Worm (Caenorhabditis elegans) whole organism, late embryonic: ENCODE data around the gene T24C12.1.

ENCODE experiments used
- C08G9.2 ChIP-seq: sonication (generic microtip); optimal IDR thresholded peaks from 2 replicates; lab custom pipeline; 2016; ENCODE audit warnings: mild to moderate bottlenecking, missing genetic modification characterization, moderate library complexity, missing compliant biosample characterization
- K09A11.1 ChIP-seq: sonication (generic microtip); optimal IDR thresholded peaks from 2 replicates; lab custom pipeline; 2017; ENCODE audit warnings: antibody characterized with exemption, mild to moderate bottlenecking, missing genetic modification characterization, missing compliant biosample characterization; ENCODE audit not compliant: insufficient read depth
- T23F11.4 ChIP-seq: fragments of 200-800 bp; sonication (Bioruptor generic); optimal IDR thresholded peaks from 2 replicates; lab custom pipeline; 2018; ENCODE audit warnings: mild to moderate bottlenecking, missing genetic modification characterization, missing compliant biosample characterization
- ceh-14 ChIP-seq: sonication (generic microtip); optimal IDR thresholded peaks from 2 replicates; lab custom pipeline; 2016; ENCODE audit warnings: missing genotype, missing genetic modification characterization, missing compliant biosample characterization
- ceh-18 ChIP-seq: sonication (generic microtip); optimal IDR thresholded peaks from 2 replicates; lab custom pipeline; 2016; ENCODE audit warnings: missing genetic modification characterization, missing compliant biosample characterization
- ceh-24 ChIP-seq: sonication (generic microtip); optimal IDR thresholded peaks from 2 replicates; lab custom pipeline; 2016; ENCODE audit warnings: mild to moderate bottlenecking, missing genetic modification characterization, missing compliant biosample characterization
- ceh-31 ChIP-seq: sonication (generic microtip); optimal IDR thresholded peaks from 2 replicates; lab custom pipeline; 2016; ENCODE audit warnings: missing genetic modification characterization, missing compliant biosample characterization
- ceh-45 ChIP-seq: fragments of 200-800 bp; sonication (Bioruptor generic); IDR thresholded peaks from 2 replicates; pipeline ENCODE4 v1.3.6; 2022; ENCODE audit warnings: missing genetic modification reagents, missing genetic modification characterization, missing compliant biosample characterization
- che-1 ChIP-seq: sonication (generic microtip); optimal IDR thresholded peaks from 2 replicates; lab custom pipeline; 2016; ENCODE audit warnings: mild to moderate bottlenecking, missing genetic modification characterization, missing compliant biosample characterization
- dve-1 ChIP-seq: sonication (generic microtip); optimal IDR thresholded peaks from 2 replicates; lab custom pipeline; 2017; ENCODE audit warnings: antibody characterized with exemption, mild to moderate bottlenecking, missing genetic modification characterization, missing compliant biosample characterization
- elt-2 ChIP-seq: sonication (generic microtip); optimal IDR thresholded peaks from 2 replicates; lab custom pipeline; 2016; ENCODE audit warnings: missing genetic modification reagents, missing genetic modification characterization, missing compliant biosample characterization
- elt-4 ChIP-seq: sonication (generic microtip); optimal IDR thresholded peaks from 2 replicates; lab custom pipeline; 2016; ENCODE audit warnings: missing genetic modification characterization, missing compliant biosample characterization
- eyg-1 ChIP-seq: sonication (generic microtip); optimal IDR thresholded peaks from 2 replicates; lab custom pipeline; 2016; ENCODE audit warnings: missing genotype, missing genetic modification characterization, missing compliant biosample characterization
- fax-1 ChIP-seq: sonication (generic microtip); optimal IDR thresholded peaks from 2 replicates; lab custom pipeline; 2016; ENCODE audit warnings: missing genotype, missing genetic modification characterization, missing compliant biosample characterization
- fkh-10 ChIP-seq: fragments of 150-350 bp; optimal IDR thresholded peaks from 2 replicates; lab custom pipeline; 2014; ENCODE audit warnings: missing biosample characterization, missing genetic modification reagents, missing genetic modification characterization
- gmeb-2 ChIP-seq: sonication (generic microtip); optimal IDR thresholded peaks from 2 replicates; lab custom pipeline; 2016; ENCODE audit warnings: missing genetic modification characterization, inconsistent platforms, missing compliant biosample characterization
- hlh-15 ChIP-seq: sonication (generic microtip); optimal IDR thresholded peaks from 2 replicates; lab custom pipeline; 2016; ENCODE audit warnings: missing genetic modification characterization, missing compliant biosample characterization
- hlh-30 ChIP-seq: sonication (generic microtip); optimal IDR thresholded peaks from 2 replicates; lab custom pipeline; 2017; ENCODE audit warnings: antibody characterized with exemption, missing genetic modification characterization, missing compliant biosample characterization; ENCODE audit not compliant: insufficient read depth
- hlh-8 ChIP-seq: sonication (generic microtip); optimal IDR thresholded peaks from 2 replicates; lab custom pipeline; 2016; ENCODE audit warnings: missing genotype, missing genetic modification characterization, missing compliant biosample characterization
- madf-2 ChIP-seq: sonication (generic microtip); optimal IDR thresholded peaks from 2 replicates; lab custom pipeline; 2017; ENCODE audit warnings: missing genetic modification characterization, missing compliant biosample characterization
- mec-3 ChIP-seq: sonication (generic microtip); optimal IDR thresholded peaks from 2 replicates; lab custom pipeline; 2016; ENCODE audit warnings: borderline replicate concordance, missing genetic modification characterization, missing compliant biosample characterization
- nhr-11 ChIP-seq: fragments of 150-350 bp; optimal IDR thresholded peaks from 2 replicates; lab custom pipeline; 2014; ENCODE audit warnings: missing biosample characterization, missing genetic modification characterization
- nhr-232 ChIP-seq: sonication (generic microtip); optimal IDR thresholded peaks from 2 replicates; lab custom pipeline; 2016; ENCODE audit warnings: missing genetic modification characterization, missing compliant biosample characterization
- npax-4 ChIP-seq: sonication (generic microtip); optimal IDR thresholded peaks from 2 replicates; lab custom pipeline; 2016; ENCODE audit warnings: missing genetic modification characterization, missing compliant biosample characterization
- odd-2 ChIP-seq: sonication (generic microtip); optimal IDR thresholded peaks from 2 replicates; lab custom pipeline; 2017; ENCODE audit warnings: antibody characterized with exemption, mild to moderate bottlenecking, missing genetic modification characterization, missing compliant biosample characterization
- pag-3 ChIP-seq: sonication (generic microtip); optimal IDR thresholded peaks from 2 replicates; lab custom pipeline; 2016; ENCODE audit warnings: missing compliant biosample characterization, missing genetic modification characterization, borderline replicate concordance
- pat-9 ChIP-seq: fragments of 200-800 bp; sonication (Bioruptor generic); optimal IDR thresholded peaks from 2 replicates; lab custom pipeline; 2018; ENCODE audit warnings: mild to moderate bottlenecking, missing genetic modification characterization, moderate library complexity, missing compliant biosample characterization
- pax-1 ChIP-seq: fragments of 150-350 bp; optimal IDR thresholded peaks from 2 replicates; lab custom pipeline; 2014; ENCODE audit warnings: missing biosample characterization, missing genetic modification characterization
- pqm-1 ChIP-seq: sonication (generic microtip); optimal IDR thresholded peaks from 2 replicates; lab custom pipeline; 2016; ENCODE audit warnings: missing genetic modification characterization, missing compliant biosample characterization
- pros-1 ChIP-seq: fragments of 150-350 bp; optimal IDR thresholded peaks from 2 replicates; lab custom pipeline; 2014; ENCODE audit warnings: missing biosample characterization, missing genetic modification reagents, missing genetic modification characterization
- sdc-2 ChIP-seq: sonication (generic microtip); optimal IDR thresholded peaks from 2 replicates; lab custom pipeline; 2016; ENCODE audit warnings: missing genotype, missing genetic modification characterization, missing compliant biosample characterization
- sox-2 ChIP-seq: fragments of 200-800 bp; sonication (Bioruptor generic); IDR thresholded peaks from 2 replicates; pipeline ENCODE4 v1.3.6; 2022; ENCODE audit warnings: missing genetic modification reagents, missing genetic modification characterization, missing compliant biosample characterization
- syd-9 ChIP-seq: sonication (generic microtip); optimal IDR thresholded peaks from 2 replicates; lab custom pipeline; 2016; ENCODE audit warnings: mild to moderate bottlenecking, missing genetic modification characterization, moderate library complexity, missing compliant biosample characterization
- tbx-7 ChIP-seq: sonication (generic microtip); optimal IDR thresholded peaks from 2 replicates; lab custom pipeline; 2016; ENCODE audit warnings: missing genotype, missing genetic modification characterization, missing compliant biosample characterization
- ttx-3 ChIP-seq: sonication (generic microtip); optimal IDR thresholded peaks from 2 replicates; lab custom pipeline; 2016; ENCODE audit warnings: missing genetic modification reagents, missing genetic modification characterization, missing compliant biosample characterization
- unc-42 ChIP-seq: sonication (generic microtip); optimal IDR thresholded peaks from 2 replicates; lab custom pipeline; 2016; ENCODE audit warnings: missing genotype, missing genetic modification characterization, missing compliant biosample characterization
- unc-55 ChIP-seq: sonication (generic microtip); optimal IDR thresholded peaks from 2 replicates; lab custom pipeline; 2017; ENCODE audit warnings: missing biosample characterization, missing genetic modification reagents, missing genetic modification characterization
- zip-5 ChIP-seq: sonication (generic microtip); optimal IDR thresholded peaks from 2 replicates; lab custom pipeline; 2016; ENCODE audit warnings: missing genetic modification characterization, missing compliant biosample characterization

The T24C12.1 gene

ce11 chrX:2199140-2199539 is at the start of gene T24C12.1:
Gene T24C12.1, plus strand, starts transcription at chrX:2199440.
- TF ChIP-seq ceh-24 (tag; lab: Kevin White, UChicago): no peak
- no peak for TF ChIP-seq pqm-1 (tag; lab: Kevin White, UChicago)
- TF ChIP-seq nhr-11 (tag; lab: Kevin White, UChicago): no peak
- no peak for TF ChIP-seq tbx-7 (tag; lab: Kevin White, UChicago)
- TF ChIP-seq dve-1 (tag; lab: Kevin White, UChicago): no peak
- no peak for TF ChIP-seq zip-5 (tag; lab: Kevin White, UChicago)
- no peak for TF ChIP-seq elt-2 (tag; lab: Kevin White, UChicago)
- TF ChIP-seq odd-2 (tag; lab: Kevin White, UChicago): no peak
- TF ChIP-seq mec-3: no peak
- TF ChIP-seq fkh-10 (GFP tag; lab: Kevin White, UChicago): no peak
- TF ChIP-seq ceh-18: no peak
- no peak for TF ChIP-seq ceh-14 (tag; lab: Kevin White, UChicago)
- no peak for TF ChIP-seq pros-1 (tag; lab: Kevin White, UChicago)
- no peak for TF ChIP-seq pat-9 (tag; lab: Kevin White, UChicago)
- no peak for TF ChIP-seq sdc-2 (tag; lab: Kevin White, UChicago)
- TF ChIP-seq syd-9: no peak
- no peak for TF ChIP-seq nhr-232 (tag; lab: Kevin White, UChicago)
- TF ChIP-seq npax-4: no peak
- no peak for TF ChIP-seq pag-3
- no peak for TF ChIP-seq unc-42 (tag; lab: Kevin White, UChicago)

ce11 chrX:2150006-2150405 is 49.2 kb upstream of the T24C12.1 start, which contains the start of gene npax-2:
Gene npax-2, minus strand, starts transcription at chrX:2150106.
- no peak for TF ChIP-seq C08G9.2 (tag; lab: Kevin White, UChicago)
- no peak for TF ChIP-seq elt-2 (tag; lab: Kevin White, UChicago)
- no peak for TF ChIP-seq hlh-30 (tag; lab: Kevin White, UChicago)
- no peak for TF ChIP-seq pat-9 (tag; lab: Kevin White, UChicago)
- no peak for TF ChIP-seq fax-1 (tag; lab: Kevin White, UChicago)
- TF ChIP-seq mec-3: no peak
- no peak for TF ChIP-seq nhr-11 (tag; lab: Kevin White, UChicago)
- TF ChIP-seq ttx-3: no peak
- no peak for TF ChIP-seq K09A11.1
- no peak for TF ChIP-seq dve-1 (tag; lab: Kevin White, UChicago)
- TF ChIP-seq madf-2 (tag; lab: Kevin White, UChicago): no peak
- TF ChIP-seq elt-4 (tag; lab: Kevin White, UChicago): no peak
- no peak for TF ChIP-seq ceh-31 (tag; lab: Kevin White, UChicago)
- no peak for TF ChIP-seq ceh-18
- TF ChIP-seq npax-4: no peak
- no peak for TF ChIP-seq gmeb-2 (tag; lab: Kevin White, UChicago)
- TF ChIP-seq eyg-1 (tag; lab: Kevin White, UChicago): no peak

ce11 chrX:2152062-2152461 is 47.2 kb upstream of the T24C12.1 start:
- TF ChIP-seq ceh-45: no peak
- TF ChIP-seq pax-1 (tag; lab: Kevin White, UChicago): no peak
- TF ChIP-seq odd-2 (tag; lab: Kevin White, UChicago): no peak
- no peak for TF ChIP-seq hlh-15 (tag; lab: Kevin White, UChicago)
- no peak for TF ChIP-seq hlh-8 (tag; lab: Kevin White, UChicago)
- TF ChIP-seq sox-2 (GFP tag; lab: Robert Waterston, UW): no peak
- TF ChIP-seq K09A11.1: no peak
- no peak for TF ChIP-seq T23F11.4 (GFP tag; lab: Kevin White, UChicago)
- TF ChIP-seq unc-55: no peak
- TF ChIP-seq gmeb-2 (tag; lab: Kevin White, UChicago): no peak
- no peak for TF ChIP-seq che-1 (tag; lab: Kevin White, UChicago)
- no peak for TF ChIP-seq nhr-11 (tag; lab: Kevin White, UChicago)
